Fruit fly (Drosophila melanogaster) whole organism, embryonic: Measurements from ENCODE around the gene Gycalpha99B.

Experiments used
- Atf-2 ChIP-seq: fragments of 200-800 bp; sonication (Bioruptor generic); optimal IDR thresholded peaks from 2 replicates; lab custom pipeline; 2016; ENCODE audit warnings: missing biosample characterization, missing genetic modification characterization
- Atf6 ChIP-seq: fragments of 200-800 bp; sonication (Bioruptor generic); IDR thresholded peaks from 2 replicates; pipeline ENCODE4 v1.3.6; 2022; ENCODE audit warnings: missing biosample characterization, missing genetic modification characterization
- C15 ChIP-seq: fragments of 200-800 bp; sonication (Bioruptor generic); IDR thresholded peaks from 3 replicates; pipeline ENCODE4 v1.3.6; 2022; ENCODE audit warnings: missing biosample characterization, missing genetic modification characterization
- CG10274 ChIP-seq: fragments of 200-800 bp; sonication (Bioruptor generic); optimal IDR thresholded peaks from 3 replicates; lab custom pipeline; 2017; ENCODE audit warnings: missing biosample characterization, mild to moderate bottlenecking, missing genetic modification characterization
- CG10979 ChIP-seq: fragments of 200-800 bp; sonication (Bioruptor generic); optimal IDR thresholded peaks from 2 replicates; lab custom pipeline; 2018; ENCODE audit warnings: missing biosample characterization, mild to moderate bottlenecking, missing genetic modification characterization, moderate library complexity
- CG11093 ChIP-seq: fragments of 200-800 bp; sonication (Bioruptor generic); IDR thresholded peaks from 3 replicates; pipeline ENCODE4 v1.3.6; 2022; ENCODE audit warnings: missing biosample characterization, missing genetic modification characterization
- CG12391 ChIP-seq: fragments of 200-800 bp; sonication (Bioruptor generic); optimal IDR thresholded peaks from 3 replicates; lab custom pipeline; 2018; ENCODE audit warnings: missing biosample characterization, mild to moderate bottlenecking, missing genetic modification characterization, moderate library complexity
- CG1603 ChIP-seq: fragments of 200-800 bp; sonication (Bioruptor generic); optimal IDR thresholded peaks from 2 replicates; lab custom pipeline; 2019; ENCODE audit warnings: missing biosample characterization, mild to moderate bottlenecking, missing genetic modification characterization, moderate library complexity
- CG16863 ChIP-seq: fragments of 200-800 bp; sonication (Bioruptor generic); optimal IDR thresholded peaks from 3 replicates; lab custom pipeline; 2016; ENCODE audit warnings: missing biosample characterization, missing genetic modification characterization
- CG17568 ChIP-seq: fragments of 200-800 bp; sonication (Bioruptor generic); optimal IDR thresholded peaks from 2 replicates; lab custom pipeline; 2018; ENCODE audit warnings: missing biosample characterization, mild to moderate bottlenecking, missing genetic modification characterization, moderate library complexity
- CG18011 ChIP-seq: fragments of 200-800 bp; sonication (Bioruptor generic); optimal IDR thresholded peaks from 2 replicates; lab custom pipeline; 2017; ENCODE audit warnings: missing biosample characterization, missing genetic modification characterization, mild to moderate bottlenecking, moderate library complexity, missing genotype
- CG18262 ChIP-seq: fragments of 200-800 bp; optimal IDR thresholded peaks from 3 replicates; lab custom pipeline; 2019; ENCODE audit warnings: missing biosample characterization, mild to moderate bottlenecking, missing genetic modification characterization, moderate library complexity
- CG18619 ChIP-seq: fragments of 200-800 bp; sonication (Bioruptor generic); optimal IDR thresholded peaks from 3 replicates; lab custom pipeline; 2017; ENCODE audit warnings: missing biosample characterization, mild to moderate bottlenecking, missing genetic modification characterization
- CG31365 ChIP-seq: fragments of 200-800 bp; sonication (Bioruptor generic); optimal IDR thresholded peaks from 2 replicates; lab custom pipeline; 2018; ENCODE audit warnings: missing biosample characterization, mild to moderate bottlenecking, missing genetic modification characterization
- CG4424 ChIP-seq: fragments of 200-800 bp; sonication (Bioruptor generic); optimal IDR thresholded peaks from 3 replicates; lab custom pipeline; 2016; ENCODE audit warnings: missing biosample characterization, missing genetic modification characterization
- CG9609 ChIP-seq: fragments of 200-800 bp; sonication (Bioruptor generic); optimal IDR thresholded peaks from 3 replicates; lab custom pipeline; 2016; ENCODE audit warnings: missing biosample characterization, missing genetic modification characterization
- CG9797 ChIP-seq: fragments of 200-800 bp; sonication (Bioruptor generic); optimal IDR thresholded peaks from 3 replicates; lab custom pipeline; 2018; ENCODE audit warnings: missing biosample characterization, mild to moderate bottlenecking, missing genetic modification characterization
- CG9932 ChIP-seq: fragments of 200-800 bp; sonication (Bioruptor generic); IDR thresholded peaks from 2 replicates; pipeline ENCODE4 v1.3.6; 2022; ENCODE audit warnings: missing biosample characterization, missing genetic modification characterization
- Eip74EF ChIP-seq, 2 experiments: fragments of 200-800 bp in 1 of 2; fragments of >200 bp in 1 of 2; sonication (Bioruptor generic) in 1 of 2; optimal IDR thresholded peaks; 2 replicates each; lab custom pipeline; 2017 to 2019; ENCODE audit warnings: missing biosample characterization in 2 of 2, missing genetic modification characterization in 2 of 2, mild to moderate bottlenecking in 1 of 2, moderate library complexity in 1 of 2
- HLH3B ChIP-seq: fragments of 200-800 bp; sonication (Bioruptor generic); IDR thresholded peaks from 2 replicates; pipeline ENCODE4 v1.3.6; 2022; ENCODE audit warnings: missing biosample characterization, missing genetic modification characterization
- HmgZ ChIP-seq: fragments of 200-800 bp; sonication (Bioruptor generic); optimal IDR thresholded peaks from 2 replicates; lab custom pipeline; 2018; ENCODE audit warnings: missing biosample characterization, mild to moderate bottlenecking, missing genetic modification characterization
- Mad ChIP-seq: fragments of 200-800 bp; sonication (Bioruptor generic); optimal IDR thresholded peaks from 2 replicates; lab custom pipeline; 2016; ENCODE audit warnings: missing biosample characterization, missing genetic modification characterization
- Myb ChIP-seq: fragments of 200-800 bp; sonication (Bioruptor generic); optimal IDR thresholded peaks from 2 replicates; lab custom pipeline; 2016; ENCODE audit warnings: missing biosample characterization, missing genetic modification characterization
- NK7.1 ChIP-seq: fragments of 200-800 bp; sonication (Bioruptor generic); optimal IDR thresholded peaks from 3 replicates; lab custom pipeline; 2016; ENCODE audit warnings: missing biosample characterization, missing genetic modification characterization
- Nf-YB ChIP-seq: fragments of 200-800 bp; sonication (Bioruptor generic); optimal IDR thresholded peaks from 3 replicates; lab custom pipeline; 2019; ENCODE audit warnings: missing biosample characterization, mild to moderate bottlenecking, missing genetic modification characterization, moderate library complexity
- Nf-YC ChIP-seq: fragments of 200-800 bp; optimal IDR thresholded peaks from 3 replicates; lab custom pipeline; 2019; ENCODE audit warnings: missing biosample characterization, mild to moderate bottlenecking, missing genetic modification characterization, moderate library complexity
- PHDP ChIP-seq: fragments of 200-800 bp; sonication (Bioruptor generic); optimal IDR thresholded peaks from 3 replicates; lab custom pipeline; 2018; ENCODE audit warnings: missing biosample characterization, mild to moderate bottlenecking, missing genetic modification characterization, moderate library complexity
- Ptx1 ChIP-seq: fragments of 200-800 bp; sonication (Bioruptor generic); IDR thresholded peaks from 2 replicates; pipeline ENCODE4 v1.3.6; 2022; ENCODE audit warnings: missing biosample characterization, missing genetic modification characterization
- Six4 ChIP-seq: fragments of 200-800 bp; sonication (Bioruptor generic); optimal IDR thresholded peaks from 2 replicates; lab custom pipeline; 2016; ENCODE audit warnings: missing biosample characterization, missing genetic modification characterization
- Sry-β ChIP-seq: fragments of 200-800 bp; sonication (Bioruptor generic); optimal IDR thresholded peaks from 2 replicates; lab custom pipeline; 2018; ENCODE audit warnings: missing biosample characterization, mild to moderate bottlenecking, missing genetic modification characterization, moderate library complexity
- Xbp1 ChIP-seq: fragments of 200-800 bp; sonication (Bioruptor generic); optimal IDR thresholded peaks from 3 replicates; lab custom pipeline; 2016; ENCODE audit warnings: missing biosample characterization, mild to moderate bottlenecking, missing genetic modification characterization
- bab2 ChIP-seq: fragments of 200-800 bp; sonication (Bioruptor generic); optimal IDR thresholded peaks from 2 replicates; lab custom pipeline; 2016; ENCODE audit warnings: missing biosample characterization, missing genetic modification characterization
- cad ChIP-seq: fragments of >200 bp; optimal IDR thresholded peaks from 2 replicates; lab custom pipeline; 2017; ENCODE audit warnings: missing biosample characterization, missing genetic modification characterization
- crp ChIP-seq, 2 experiments: fragments of 200-800 bp; sonication (Bioruptor generic); optimal IDR thresholded peaks; 2 replicates in 1 of 2; 3 replicates in 1 of 2; lab custom pipeline; 2017; ENCODE audit warnings: missing biosample characterization in 2 of 2, missing genetic modification characterization in 2 of 2, mild to moderate bottlenecking in 1 of 2, moderate library complexity in 1 of 2
- danr ChIP-seq: fragments of 200-800 bp; sonication (Bioruptor generic); IDR thresholded peaks from 2 replicates; pipeline ENCODE4 v1.3.6; 2022; ENCODE audit warnings: missing biosample characterization, missing genetic modification characterization
- dmrt11E ChIP-seq: fragments of 200-800 bp; sonication (Bioruptor generic); optimal IDR thresholded peaks from 3 replicates; lab custom pipeline; 2018; ENCODE audit warnings: missing biosample characterization, mild to moderate bottlenecking, missing genetic modification characterization, moderate library complexity
- dmrt99B ChIP-seq: fragments of 200-800 bp; sonication (Bioruptor generic); optimal IDR thresholded peaks from 2 replicates; lab custom pipeline; 2018; ENCODE audit warnings: missing biosample characterization, mild to moderate bottlenecking, missing genetic modification characterization, moderate library complexity
- fd3F ChIP-seq: fragments of 200-800 bp; sonication (Bioruptor generic); optimal IDR thresholded peaks from 2 replicates; lab custom pipeline; 2018; ENCODE audit warnings: missing biosample characterization, mild to moderate bottlenecking, missing genetic modification characterization, moderate library complexity
- hb ChIP-seq: fragments of 200-800 bp; sonication (Bioruptor generic); IDR thresholded peaks from 3 replicates; pipeline ENCODE4 v1.3.6; 2022; ENCODE audit warnings: missing biosample characterization, missing genetic modification characterization; ENCODE audit not compliant: partially characterized antibody
- pb ChIP-seq: fragments of 200-800 bp; sonication (Bioruptor generic); optimal IDR thresholded peaks from 3 replicates; lab custom pipeline; 2016; ENCODE audit warnings: missing biosample characterization, missing genetic modification characterization
- pum ChIP-seq: fragments of 200-800 bp; sonication (Bioruptor generic); optimal IDR thresholded peaks from 2 replicates; lab custom pipeline; 2016; ENCODE audit warnings: missing biosample characterization, missing genetic modification characterization
- sisA ChIP-seq: fragments of 200-800 bp; sonication (Bioruptor generic); IDR thresholded peaks from 2 replicates; pipeline ENCODE4 v1.3.6; 2022; ENCODE audit warnings: missing biosample characterization, missing genetic modification characterization
- tgo ChIP-seq: fragments of 200-800 bp; sonication (Bioruptor generic); IDR thresholded peaks from 3 replicates; pipeline ENCODE4 v1.3.6; 2022; ENCODE audit warnings: missing biosample characterization, missing genetic modification characterization
- yki ChIP-seq: fragments of >200 bp; optimal IDR thresholded peaks from 3 replicates; lab custom pipeline; 2018
- zfh1 ChIP-seq: fragments of 200-800 bp; sonication (Bioruptor generic); IDR thresholded peaks from 3 replicates; pipeline ENCODE4 v1.3.6; 2022; ENCODE audit warnings: missing biosample characterization, missing genetic modification characterization

Gene Gycalpha99B

DNA sequence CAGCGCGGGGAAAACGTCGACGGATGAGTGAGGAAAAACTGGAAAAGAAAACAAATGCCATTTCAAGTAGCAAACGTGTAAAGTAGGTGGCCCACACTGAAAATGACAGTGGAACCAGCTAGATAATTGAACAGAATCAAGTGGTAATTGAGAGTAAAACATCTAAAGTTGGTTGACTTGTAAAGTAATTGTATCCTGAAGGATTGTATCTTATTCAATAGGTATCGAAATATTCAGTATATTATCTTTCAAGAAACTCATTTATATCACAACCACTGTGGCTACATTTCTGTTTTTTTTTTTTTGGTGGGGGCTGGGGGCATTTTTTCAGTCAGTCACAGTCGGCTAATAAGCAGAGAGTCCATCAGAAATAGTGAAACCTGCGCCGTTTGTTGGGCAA lies 16.9 kb downstream of the Gycalpha99B start (continued):
- no peak for TF ChIP-seq yki (lab: Kevin White, UChicago)
- TF ChIP-seq CG9609: no peak
- peak; percentile 37 for TF ChIP-seq dmrt11E (tag; lab: Kevin White, UChicago)
- TF ChIP-seq crp (GFP tag; optimal IDR thresholded peaks at IDR 0.05; lab: Kevin White, UChicago): no peak
- no peak for TF ChIP-seq hb (GFP tag; lab: Robert Waterston, UW)
- no peak for TF ChIP-seq Atf6 (GFP tag; lab: Robert Waterston, UW)
- peak; percentile 60 for TF ChIP-seq pum (GFP tag; lab: Kevin White, UChicago)
- TF ChIP-seq dmrt99B (tag; lab: Kevin White, UChicago): peak; percentile 62
- TF ChIP-seq Sry-β: no peak
- peak; percentile 52; the same call in 1 of the 2 replicates for TF ChIP-seq danr
- no peak for TF ChIP-seq CG17568 (GFP tag; lab: Kevin White, UChicago)
- no peak for TF ChIP-seq PHDP
- TF ChIP-seq C15 (GFP tag; lab: Robert Waterston, UW): no peak
- TF ChIP-seq CG9797 (GFP tag; lab: Kevin White, UChicago): no peak
- TF ChIP-seq CG18262: peak; percentile 74
- TF ChIP-seq Mad (GFP tag; lab: Kevin White, UChicago): no peak
- no peak for TF ChIP-seq cad (GFP tag; lab: Kevin White, UChicago)
- peak; percentile 41; the same call in 1 of the 3 replicates for TF ChIP-seq CG11093 (GFP tag; lab: Robert Waterston, UW)
- TF ChIP-seq CG10979: peak; percentile 24
- no peak for TF ChIP-seq Six4 (GFP tag; lab: Kevin White, UChicago)
- peak; percentile 37 for TF ChIP-seq bab2 (GFP tag; lab: Kevin White, UChicago)
- 0 out of 2 replicates have a peak, but pooled peaks have one; percentile 8 for TF ChIP-seq sisA (GFP tag; lab: Robert Waterston, UW)
- TF ChIP-seq fd3F (GFP tag; lab: Kevin White, UChicago): no peak
- TF ChIP-seq Ptx1 (GFP tag; lab: Robert Waterston, UW): peak; percentile 72
- TF ChIP-seq CG10274: no peak
- TF ChIP-seq CG18619 (GFP tag; lab: Kevin White, UChicago): no peak
- no peak for TF ChIP-seq CG12391 (tag; lab: Kevin White, UChicago)
- TF ChIP-seq zfh1 (GFP tag; lab: Robert Waterston, UW): peak; percentile 72
- TF ChIP-seq, all 482 proteins: peak for 107

DNA sequence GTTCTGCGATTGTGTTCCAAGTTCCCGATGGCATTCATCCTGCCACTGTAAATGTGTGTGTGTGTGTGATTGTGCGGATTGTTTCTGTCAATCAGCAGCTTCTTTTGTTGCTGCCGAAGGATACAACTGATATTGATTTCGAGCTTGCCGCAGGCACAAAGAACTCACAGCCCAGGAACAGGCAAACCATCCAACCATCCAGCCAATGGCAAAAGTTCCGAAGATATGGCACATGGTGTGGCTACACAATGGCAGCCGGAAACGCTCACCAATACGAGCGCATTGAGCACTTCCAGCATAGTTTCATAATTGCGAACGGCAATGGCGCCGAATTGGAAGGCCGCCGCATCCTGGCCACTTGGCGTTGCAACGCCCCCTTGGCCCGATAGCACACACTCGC lies 19.4 kb downstream of the Gycalpha99B start:
- no peak for TF ChIP-seq tgo (GFP tag; lab: Robert Waterston, UW)
- no peak for TF ChIP-seq CG1603 (tag; lab: Kevin White, UChicago)
- TF ChIP-seq CG9932 (GFP tag; lab: Robert Waterston, UW): no peak
- no peak for TF ChIP-seq CG16863 (GFP tag; lab: Kevin White, UChicago)
- no peak for TF ChIP-seq HmgZ (tag; lab: Kevin White, UChicago)
- no peak for TF ChIP-seq Myb (GFP tag; lab: Kevin White, UChicago)
- peak; percentile 75 for TF ChIP-seq Nf-YB (GFP tag; lab: Kevin White, UChicago)
- no peak for TF ChIP-seq Xbp1 (GFP tag; lab: Kevin White, UChicago)
- TF ChIP-seq Eip74EF (GFP tag; optimal IDR thresholded peaks at IDR 0.05; lab: Kevin White, UChicago): no peak
- TF ChIP-seq HLH3B (GFP tag; lab: Robert Waterston, UW): no peak
- TF ChIP-seq pb (GFP tag; lab: Kevin White, UChicago): no peak
- TF ChIP-seq Atf-2 (GFP tag; lab: Kevin White, UChicago): no peak
- no peak for TF ChIP-seq fd3F (GFP tag; lab: Kevin White, UChicago)
- TF ChIP-seq CG31365 (tag; lab: Kevin White, UChicago): no peak
- TF ChIP-seq CG18011 (GFP tag; lab: Kevin White, UChicago): no peak
- TF ChIP-seq CG4424 (GFP tag; lab: Kevin White, UChicago): no peak
- TF ChIP-seq NK7.1 (GFP tag; lab: Kevin White, UChicago): no peak
- TF ChIP-seq Nf-YC: peak; percentile 50
